Fruit fly (Drosophila melanogaster) whole organism, wandering third instar larva: ENCODE results near the gene CG34175.
A peak's percentile ranks its signal among the peaks of the same experiment; 100 is the strongest.

Experiments
- Abd-B ChIP-seq: fragments of >200 bp; optimal IDR thresholded peaks from 2 replicates; lab custom pipeline; 2017; ENCODE audit warnings: missing biosample characterization, missing genetic modification characterization
- CG32264 ChIP-seq: fragments of 200-800 bp; sonication (Bioruptor generic); optimal IDR thresholded peaks from 2 replicates; lab custom pipeline; 2016; ENCODE audit warnings: missing biosample characterization, missing genetic modification characterization
- Dfd ChIP-seq: fragments of >200 bp; optimal IDR thresholded peaks from 2 replicates; lab custom pipeline; 2017; ENCODE audit warnings: missing biosample characterization, missing genetic modification characterization
- Dif ChIP-seq: fragments of 200-275, 200-300 bp; sonication (Bioruptor generic); optimal IDR thresholded peaks from 2 replicates; lab custom pipeline; 2018; ENCODE audit warnings: missing biosample characterization, missing genetic modification characterization; ENCODE audit not compliant: partially characterized antibody
- GATAd ChIP-seq: sonication (Bioruptor generic); optimal IDR thresholded peaks from 2 replicates; lab custom pipeline; 2016; ENCODE audit warnings: missing biosample characterization, missing genetic modification characterization
- HLH106 ChIP-seq: fragments of 200-800 bp; optimal IDR thresholded peaks from 3 replicates; lab custom pipeline; 2019; ENCODE audit warnings: missing biosample characterization, mild to moderate bottlenecking, missing genetic modification characterization, moderate library complexity
- Hnf4 ChIP-seq: fragments of 200-800 bp; sonication (Bioruptor generic); optimal IDR thresholded peaks from 2 replicates; lab custom pipeline; 2016; ENCODE audit warnings: missing biosample characterization, mild to moderate bottlenecking, missing genetic modification characterization
- Hr78 ChIP-seq: fragments of >200 bp; optimal IDR thresholded peaks from 2 replicates; lab custom pipeline; 2017; ENCODE audit warnings: missing biosample characterization, missing genetic modification characterization
- Jra ChIP-seq: sonication (Bioruptor generic); optimal IDR thresholded peaks from 2 replicates; lab custom pipeline; 2016; ENCODE audit warnings: missing biosample characterization, missing genetic modification characterization
- Mio ChIP-seq: sonication (Bioruptor generic); optimal IDR thresholded peaks from 2 replicates; lab custom pipeline; 2016; ENCODE audit warnings: missing biosample characterization, missing genetic modification characterization
- Myc ChIP-seq: fragments of >200 bp; optimal IDR thresholded peaks from 2 replicates; lab custom pipeline; 2017
- N ChIP-seq: fragments of >200 bp; optimal IDR thresholded peaks from 2 replicates; lab custom pipeline; 2018; ENCODE audit warnings: missing biosample characterization, missing external identifiers, missing genetic modification characterization
- OdsH ChIP-seq: fragments of 200-800 bp; sonication (Bioruptor generic); optimal IDR thresholded peaks from 2 replicates; lab custom pipeline; 2016; ENCODE audit warnings: missing biosample characterization, mild to moderate bottlenecking, missing genetic modification characterization
- Rel ChIP-seq, 2 experiments: fragments of 200-800 bp; sonication (Bioruptor generic) in 1 of 2; optimal IDR thresholded peaks; 2 replicates in 1 of 2; 3 replicates in 1 of 2; lab custom pipeline; 2016 to 2019; ENCODE audit warnings: mild to moderate bottlenecking in 2 of 2, missing biosample characterization in 2 of 2, missing genetic modification characterization in 2 of 2, moderate library complexity in 1 of 2
- Vsx2 ChIP-seq: fragments of 200-300, 225-300 bp; sonication (Bioruptor generic); optimal IDR thresholded peaks from 2 replicates; lab custom pipeline; 2018; ENCODE audit warnings: missing biosample characterization, missing genetic modification characterization; ENCODE audit not compliant: partially characterized antibody
- br ChIP-seq: fragments of 200-800 bp; sonication (Bioruptor generic); optimal IDR thresholded peaks from 2 replicates; lab custom pipeline; 2016; ENCODE audit warnings: missing biosample characterization, missing genetic modification characterization
- brk ChIP-seq: fragments of 200-800 bp; sonication (Bioruptor generic); optimal IDR thresholded peaks from 2 replicates; lab custom pipeline; 2016; ENCODE audit warnings: missing biosample characterization, mild to moderate bottlenecking, missing genetic modification characterization
- dl ChIP-seq, 2 experiments: fragments of 175-275, 200-275 bp in 1 of 2; fragments of 200-275 bp in 1 of 2; sonication (Bioruptor generic); optimal IDR thresholded peaks; lab custom pipeline; 2018; ENCODE audit warnings: mild to moderate bottlenecking in 2 of 2, missing biosample characterization in 2 of 2, missing genetic modification characterization in 2 of 2, moderate library complexity in 2 of 2; ENCODE audit not compliant: partially characterized antibody in 2 of 2, insufficient read depth in 1 of 2
- dmrt93B ChIP-seq: fragments of 200-800 bp; sonication (Bioruptor generic); optimal IDR thresholded peaks from 2 replicates; lab custom pipeline; 2018; ENCODE audit warnings: missing biosample characterization, mild to moderate bottlenecking, missing genetic modification characterization
- ey ChIP-seq: fragments of 200-800 bp; sonication (Bioruptor generic); optimal IDR thresholded peaks from 2 replicates; lab custom pipeline; 2016; ENCODE audit warnings: missing biosample characterization, missing genetic modification characterization
- foxo ChIP-seq, 2 experiments: fragments of 200-800 bp; sonication (Bioruptor generic); optimal IDR thresholded peaks; 2 replicates in 1 of 2; 3 replicates in 1 of 2; lab custom pipeline; 2016 to 2017; ENCODE audit warnings: missing biosample characterization in 2 of 2, missing genetic modification characterization in 2 of 2
- fru ChIP-seq: fragments of 200-800 bp; sonication (Bioruptor generic); optimal IDR thresholded peaks from 3 replicates; lab custom pipeline; 2016; ENCODE audit warnings: missing biosample characterization, mild to moderate bottlenecking, missing genetic modification characterization
- h ChIP-seq: fragments of 200-800 bp; sonication (Bioruptor generic); optimal IDR thresholded peaks from 3 replicates; lab custom pipeline; 2016; ENCODE audit warnings: missing biosample characterization, mild to moderate bottlenecking, missing genetic modification characterization
- jim ChIP-seq: fragments of 175-275, 200-325 bp; sonication (Bioruptor generic); optimal IDR thresholded peaks from 2 replicates; lab custom pipeline; 2016; ENCODE audit warnings: missing biosample characterization, mild to moderate bottlenecking, missing genetic modification characterization
- pan ChIP-seq: fragments of >200 bp; optimal IDR thresholded peaks from 2 replicates; lab custom pipeline; 2017
- psq ChIP-seq: fragments of 200-800 bp; sonication (Bioruptor generic); optimal IDR thresholded peaks from 3 replicates; lab custom pipeline; 2017; ENCODE audit warnings: missing biosample characterization, mild to moderate bottlenecking, missing genetic modification characterization, moderate library complexity
- rgr ChIP-seq: fragments of 200-800 bp; sonication (Bioruptor generic); optimal IDR thresholded peaks from 3 replicates; lab custom pipeline; 2016; ENCODE audit warnings: missing biosample characterization, mild to moderate bottlenecking, missing genetic modification characterization
- sage ChIP-seq: fragments of 200-800 bp; sonication (Bioruptor generic); optimal IDR thresholded peaks from 2 replicates; lab custom pipeline; 2016; ENCODE audit warnings: missing biosample characterization, mild to moderate bottlenecking, missing genetic modification characterization
- tai ChIP-seq: sonication (Bioruptor generic); optimal IDR thresholded peaks from 2 replicates; lab custom pipeline; 2016; ENCODE audit warnings: missing biosample characterization, missing genetic modification characterization
- usp ChIP-seq: fragments of >200 bp; optimal IDR thresholded peaks from 2 replicates; lab custom pipeline; 2017; ENCODE audit warnings: missing biosample characterization, missing genetic modification characterization

Gene CG34175

DNA sequence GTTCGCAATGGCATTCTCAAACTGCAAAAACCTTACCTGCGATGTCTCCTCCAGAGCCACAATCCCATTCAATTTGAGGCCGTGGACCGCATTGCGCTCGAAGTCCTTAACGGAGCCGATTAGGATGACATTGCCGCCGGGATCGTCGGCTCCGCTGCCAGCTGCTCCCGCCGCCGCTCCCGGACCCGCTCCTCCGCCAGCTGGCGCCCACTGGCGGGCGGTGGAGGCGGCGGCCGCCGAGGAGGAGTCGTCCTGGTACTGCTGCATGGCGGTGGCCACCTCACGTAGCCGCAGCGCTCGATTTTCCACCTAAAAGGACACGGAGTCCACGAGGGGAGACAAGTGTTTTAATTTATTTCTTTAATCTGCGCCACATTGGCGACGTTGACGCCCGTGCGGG, 9.9 kb downstream of the CG34175 start:
- TF ChIP-seq Dfd (GFP tag; lab: Kevin White, UChicago) (peak; percentile 98), pan (lab: Kevin White, UChicago) (no peak), GATAd (GFP tag; lab: Kevin White, UChicago) (no peak)

DNA sequence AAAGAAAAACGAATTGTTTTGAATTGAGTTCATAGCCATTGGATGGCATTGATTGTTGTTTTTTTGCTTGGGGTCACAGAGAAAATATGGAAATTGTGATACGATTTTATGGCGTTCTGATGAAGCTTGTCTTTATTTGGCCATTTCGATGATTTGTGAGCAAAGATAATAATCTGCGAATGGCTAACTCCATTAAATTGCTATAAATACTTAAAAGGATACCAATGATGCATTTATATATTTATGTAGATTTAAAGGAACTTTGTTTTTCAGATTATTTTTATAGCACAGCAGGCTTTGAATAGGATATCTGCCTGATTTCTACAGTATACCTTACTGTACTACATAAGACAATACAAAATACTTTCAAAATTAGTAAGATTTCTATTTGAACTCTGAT, 12.4 kb downstream of the CG34175 start, which contains the start of gene CG8840:
Gene CG8840 (plus strand): TSS at position 301 of the 400 bp plus-strand sequence.
- no peak for TF ChIP-seq usp (GFP tag; lab: Kevin White, UChicago)
- no peak for TF ChIP-seq Jra (GFP tag; lab: Kevin White, UChicago)
- TF ChIP-seq Dif (GFP tag; lab: Kevin White, UChicago) = no peak
- TF ChIP-seq Hr78 (GFP tag; lab: Kevin White, UChicago) = no peak
- TF ChIP-seq brk (GFP tag; lab: Kevin White, UChicago) = no peak
- no peak for TF ChIP-seq sage (GFP tag; lab: Kevin White, UChicago)
- no peak for TF ChIP-seq GATAd (GFP tag; lab: Kevin White, UChicago)
- TF ChIP-seq N (GFP tag; lab: Kevin White, UChicago) = no peak
- TF ChIP-seq ey (GFP tag; lab: Kevin White, UChicago) = no peak
- TF ChIP-seq Hnf4 (GFP tag; lab: Kevin White, UChicago) = no peak
- no peak for TF ChIP-seq tai (GFP tag; lab: Kevin White, UChicago)
- TF ChIP-seq br = no peak
- TF ChIP-seq CG32264 = no peak

DNA sequence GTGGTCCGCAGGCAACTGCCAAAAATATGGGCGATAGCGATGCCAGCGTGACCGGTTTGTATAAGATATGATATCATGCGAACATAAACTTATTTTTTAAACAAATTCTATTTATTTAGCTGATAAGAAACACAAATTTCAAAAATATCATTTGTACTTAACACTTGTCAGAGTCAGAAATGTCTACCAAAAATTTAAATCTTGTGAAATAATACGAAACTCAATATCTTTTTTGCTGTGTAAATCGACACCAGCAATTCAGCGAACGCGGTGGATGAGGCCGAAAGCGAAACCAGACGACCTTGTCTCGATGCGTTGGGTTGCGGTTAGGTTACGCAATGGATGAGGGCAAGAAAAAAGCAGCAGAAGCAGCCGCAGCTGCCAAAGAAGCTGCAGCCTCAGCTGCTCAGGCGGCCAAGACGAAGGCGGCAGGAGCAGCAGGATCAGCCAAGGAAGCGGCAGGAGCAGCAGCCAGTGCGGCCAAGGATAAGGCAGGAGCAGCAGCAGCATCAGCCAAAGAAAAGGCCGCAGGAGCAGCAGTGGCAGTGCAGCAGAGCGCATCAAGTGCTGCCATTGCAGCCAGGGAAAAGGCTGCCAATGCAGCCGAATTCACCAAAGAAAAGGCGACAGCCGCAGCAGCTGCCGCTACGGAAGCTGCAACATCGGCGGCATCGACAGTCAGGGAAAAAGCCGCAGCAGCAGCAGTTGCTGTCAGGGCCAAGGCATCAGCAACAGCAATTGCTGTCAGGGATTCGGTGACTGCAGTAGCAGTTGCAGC, 18.9 kb downstream of the CG34175 start, which contains the start of gene CG31952:
Gene CG31952 (plus strand): TSS at position 167 of the 778 bp plus-strand sequence.
- TF ChIP-seq OdsH (GFP tag; lab: Kevin White, UChicago) (no peak), ey (GFP tag; lab: Kevin White, UChicago) (peak; percentile 28), foxo (GFP tag; optimal IDR thresholded peaks at IDR 0.05; lab: Kevin White, UChicago) (peak in 1 of 2 experiments; percentile 41), h (GFP tag; lab: Kevin White, UChicago) (peak; percentile 54), fru (GFP tag; lab: Kevin White, UChicago) (peak; percentile 40), Rel (GFP tag; optimal IDR thresholded peaks at IDR 0.05; lab: Kevin White, UChicago) (no peak), Rel (tag; optimal IDR thresholded peaks at IDR 0.05; lab: Kevin White, UChicago) (no peak), rgr (peak; percentile 31), CG32264 (no peak)

DNA sequence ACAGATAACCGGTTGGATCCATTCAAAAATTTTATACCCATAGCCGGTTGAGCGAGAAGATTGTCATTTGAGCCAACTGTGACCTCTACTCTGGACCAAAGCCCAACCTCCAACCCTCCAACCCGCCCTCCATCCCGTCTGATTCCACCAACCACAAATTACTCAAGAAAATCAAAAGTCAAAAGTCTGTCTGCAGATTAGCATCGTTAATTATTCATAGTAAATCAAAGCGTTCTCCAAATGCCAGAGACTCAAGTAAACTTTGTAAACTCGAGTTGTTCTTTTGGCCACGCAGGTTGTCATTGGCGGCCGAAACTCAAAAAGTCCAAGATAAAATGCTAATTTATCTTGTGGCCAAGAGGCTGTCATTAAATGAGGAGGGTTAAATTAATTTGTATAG, 19.8 kb downstream of the CG34175 start:
- TF ChIP-seq Abd-B = no peak
- no peak for TF ChIP-seq tai (GFP tag; lab: Kevin White, UChicago)
- TF ChIP-seq Myc = no peak
- TF ChIP-seq ey (GFP tag; lab: Kevin White, UChicago) = no peak

DNA sequence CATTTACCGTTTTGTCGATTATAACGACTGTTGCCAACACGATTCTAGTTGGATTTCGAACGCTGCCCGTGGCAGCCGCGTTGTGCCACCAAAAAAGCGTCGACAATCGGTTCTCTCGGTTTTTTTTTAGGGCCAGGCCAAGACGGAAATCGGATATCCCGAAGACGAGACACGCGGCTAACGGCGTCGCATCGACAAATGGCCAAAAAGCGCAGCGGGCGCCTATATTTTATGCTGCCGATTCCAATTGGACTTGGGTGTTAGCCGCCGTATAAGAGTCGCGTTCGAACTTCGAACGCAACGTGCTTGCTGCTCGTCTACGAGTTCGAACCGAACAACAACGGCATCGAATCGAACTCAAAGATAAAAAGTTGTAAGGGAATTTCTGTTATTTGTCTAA, 24.9 kb downstream of the CG34175 start:
- TF ChIP-seq dmrt93B (no peak), tai (GFP tag; lab: Kevin White, UChicago) (no peak), Vsx2 (GFP tag; lab: Kevin White, UChicago) (no peak), dl (GFP tag; optimal IDR thresholded peaks at IDR 0.05; lab: Kevin White, UChicago; ENCODE audit: insufficient read depth in 1 of 2, partially characterized antibody in 2 of 2) (no peak), jim (GFP tag; lab: Kevin White, UChicago) (no peak), GATAd (GFP tag; lab: Kevin White, UChicago) (no peak), psq (GFP tag; lab: Kevin White, UChicago) (no peak), Abd-B (no peak), fru (GFP tag; lab: Kevin White, UChicago) (no peak), usp (GFP tag; lab: Kevin White, UChicago) (no peak), HLH106 (tag; lab: Kevin White, UChicago) (no peak), Myc (no peak), Dfd (GFP tag; lab: Kevin White, UChicago) (no peak), Dif (GFP tag; lab: Kevin White, UChicago) (no peak), Hnf4 (GFP tag; lab: Kevin White, UChicago) (no peak), Mio (GFP tag; lab: Kevin White, UChicago) (no peak)
